Worm (Caenorhabditis elegans) whole organism, L4 larva: ENCODE results near the gene srx-7.

ENCODE experiments used
- F10B5.3 ChIP-seq: sonication (generic microtip); optimal IDR thresholded peaks from 2 replicates; lab custom pipeline; 2016; ENCODE audit warnings: mild to moderate bottlenecking, missing genetic modification characterization, missing compliant biosample characterization
- F37D6.2 ChIP-seq: sonication (generic microtip); optimal IDR thresholded peaks from 2 replicates; lab custom pipeline; 2016; ENCODE audit warnings: mild to moderate bottlenecking, missing genetic modification characterization, missing compliant biosample characterization
- F44E2.7 ChIP-seq: fragments of 200-800 bp; sonication (Bioruptor generic); IDR thresholded peaks from 2 replicates; pipeline ENCODE4 v2.1.2; 2022; ENCODE audit warnings: missing genetic modification characterization, missing compliant biosample characterization
- Y105C5A.15 ChIP-seq: fragments of 200-800 bp; sonication (Bioruptor generic); IDR thresholded peaks from 2 replicates; pipeline ENCODE4 v1.3.6; 2022; ENCODE audit warnings: missing genetic modification characterization, missing compliant biosample characterization
- Y48G9A.11 ChIP-seq: fragments of 200-800 bp; sonication (Bioruptor generic); IDR thresholded peaks from 2 replicates; pipeline ENCODE4 v1.3.6; 2022; ENCODE audit warnings: missing genetic modification reagents, missing genetic modification characterization, missing compliant biosample characterization
- Y5F2A.4 ChIP-seq: fragments of 200-800 bp; sonication (Bioruptor generic); optimal IDR thresholded peaks from 2 replicates; lab custom pipeline; 2018; ENCODE audit warnings: mild to moderate bottlenecking, missing genetic modification characterization, missing compliant biosample characterization
- ZK546.5 ChIP-seq, 2 experiments: sonication (generic microtip); optimal IDR thresholded peaks; 2 replicates each; lab custom pipeline; 2017; ENCODE audit warnings: missing biosample characterization in 2 of 2, missing genetic modification characterization in 2 of 2
- aha-1 ChIP-seq: fragments of 150-350 bp; peaks from one replicate; lab custom pipeline; 2014; ENCODE audit warnings: missing biosample characterization, missing genetic modification characterization
- ama-1 ChIP-seq: fragments of 150-350 bp; optimal IDR thresholded peaks from 2 replicates; lab custom pipeline; 2014; ENCODE audit warnings: inconsistent platforms, mixed read lengths
- arid-1 ChIP-seq: fragments of 200-800 bp; sonication (Bioruptor generic); conservative IDR thresholded peaks from 2 replicates; pipeline ENCODE4 v1.3.6; 2022; ENCODE audit warnings: missing genetic modification reagents, missing genetic modification characterization, missing compliant biosample characterization
- attf-4 ChIP-seq: sonication (generic microtip); optimal IDR thresholded peaks from 3 replicates; lab custom pipeline; 2017; ENCODE audit warnings: missing biosample characterization, missing genetic modification characterization
- ceh-28 ChIP-seq: fragments of 150-350 bp; optimal IDR thresholded peaks from 2 replicates; lab custom pipeline; 2014; ENCODE audit warnings: missing biosample characterization, missing genetic modification reagents, missing genetic modification characterization
- ceh-62 ChIP-seq: sonication (generic microtip); optimal IDR thresholded peaks from 2 replicates; lab custom pipeline; 2017; ENCODE audit warnings: missing biosample characterization, missing genetic modification characterization
- daf-16 ChIP-seq, 3 experiments: sonication (generic microtip); optimal IDR thresholded peaks; 2 replicates each; lab custom pipeline; 2016 to 2017; ENCODE audit warnings: missing genetic modification characterization in 3 of 3, missing genetic modification reagents in 3 of 3, mild to moderate bottlenecking in 2 of 3, missing compliant biosample characterization in 2 of 3, missing biosample characterization in 1 of 3, moderate library complexity in 1 of 3
- dve-1 ChIP-seq: sonication (generic microtip); optimal IDR thresholded peaks from 2 replicates; lab custom pipeline; 2017; ENCODE audit warnings: antibody characterized with exemption, mild to moderate bottlenecking, missing genetic modification characterization, missing compliant biosample characterization; ENCODE audit not compliant: insufficient read depth
- hif-1 ChIP-seq, 2 experiments: sonication (generic microtip); optimal IDR thresholded peaks; 2 replicates each; lab custom pipeline; 2016 to 2017; ENCODE audit warnings: missing compliant biosample characterization in 2 of 2, missing genetic modification characterization in 2 of 2, missing genetic modification reagents in 2 of 2, missing genotype in 2 of 2, mild to moderate bottlenecking in 1 of 2
- hlh-30 ChIP-seq: sonication (generic microtip); optimal IDR thresholded peaks from 2 replicates; lab custom pipeline; 2017; ENCODE audit warnings: antibody characterized with exemption, mild to moderate bottlenecking, missing genetic modification characterization, missing compliant biosample characterization; ENCODE audit not compliant: insufficient read depth
- lin-13 ChIP-seq: fragments of 150-350 bp; optimal IDR thresholded peaks from 2 replicates; lab custom pipeline; 2014; ENCODE audit warnings: missing biosample characterization, missing genetic modification reagents, missing genetic modification characterization
- lin-15B ChIP-seq: fragments of 150-350 bp; sonication (generic microtip); optimal IDR thresholded peaks from 3 replicates; lab custom pipeline; 2014; ENCODE audit warnings: missing biosample characterization, missing genetic modification characterization
- lin-29 ChIP-seq: fragments of 200-800 bp; sonication (Bioruptor generic); IDR thresholded peaks from 2 replicates; pipeline ENCODE4 v1.3.6; 2022; ENCODE audit warnings: missing genetic modification reagents, missing genetic modification characterization, missing compliant biosample characterization
- lin-38 ChIP-seq: fragments of 200-800 bp; sonication (Bioruptor generic); IDR thresholded peaks from 2 replicates; pipeline ENCODE4 v1.3.6; 2022; ENCODE audit warnings: missing genetic modification reagents, missing genetic modification characterization, missing compliant biosample characterization
- lir-3 ChIP-seq: sonication (generic microtip); optimal IDR thresholded peaks from 2 replicates; lab custom pipeline; 2016; ENCODE audit warnings: mild to moderate bottlenecking, missing genetic modification characterization, missing compliant biosample characterization
- lsy-2 ChIP-seq, 2 experiments: fragments of 150-350 bp in 1 of 2; sonication (generic microtip) in 1 of 2; optimal IDR thresholded peaks; 2 replicates each; lab custom pipeline; 2014 to 2017; ENCODE audit warnings: missing biosample characterization in 2 of 2, missing genetic modification characterization in 2 of 2
- mdl-1 ChIP-seq, 2 experiments: fragments of 150-350 bp in 1 of 2; sonication (generic microtip) in 1 of 2; optimal IDR thresholded peaks; 2 replicates each; lab custom pipeline; 2014 to 2017; ENCODE audit warnings: missing biosample characterization in 2 of 2, missing genetic modification characterization in 2 of 2
- mdt-29 ChIP-seq: fragments of 200-800 bp; sonication (Bioruptor generic); IDR thresholded peaks from 2 replicates; pipeline ENCODE4 v1.3.6; 2022; ENCODE audit warnings: missing genetic modification reagents, missing genetic modification characterization, missing compliant biosample characterization
- mep-1 ChIP-seq: fragments of 150-350 bp; sonication (generic microtip); optimal IDR thresholded peaks from 3 replicates; lab custom pipeline; 2014; ENCODE audit warnings: missing biosample characterization, missing genetic modification characterization
- mes-2 ChIP-seq: sonication (generic microtip); optimal IDR thresholded peaks from 2 replicates; lab custom pipeline; 2016; ENCODE audit warnings: missing genotype, mild to moderate bottlenecking, missing genetic modification characterization, missing compliant biosample characterization; ENCODE audit not compliant: poor library complexity, severe bottlenecking
- nhr-10 ChIP-seq: fragments of 150-350 bp; optimal IDR thresholded peaks from 2 replicates; lab custom pipeline; 2014; ENCODE audit warnings: missing biosample characterization, missing genetic modification characterization
- nhr-102 ChIP-seq: sonication (generic microtip); optimal IDR thresholded peaks from 2 replicates; lab custom pipeline; 2016; ENCODE audit warnings: mild to moderate bottlenecking, missing genetic modification characterization, moderate library complexity, missing compliant biosample characterization
- nhr-111 ChIP-seq: fragments of 200-800 bp; sonication (Bioruptor generic); optimal IDR thresholded peaks from 2 replicates; lab custom pipeline; 2018; ENCODE audit warnings: mild to moderate bottlenecking, missing genetic modification characterization, missing compliant biosample characterization
- nhr-25 ChIP-seq: sonication (generic microtip); optimal IDR thresholded peaks from 2 replicates; lab custom pipeline; 2017; ENCODE audit warnings: missing genetic modification characterization, mild to moderate bottlenecking, missing compliant biosample characterization, antibody characterized with exemption, moderate library complexity, borderline replicate concordance; ENCODE audit not compliant: insufficient read depth
- nhr-6 ChIP-seq: fragments of 150-350 bp; optimal IDR thresholded peaks from 2 replicates; lab custom pipeline; 2014; ENCODE audit warnings: missing biosample characterization, missing genetic modification characterization
- nhr-76 ChIP-seq: fragments of 150-350 bp; optimal IDR thresholded peaks from 2 replicates; lab custom pipeline; 2014; ENCODE audit warnings: missing biosample characterization, missing genetic modification characterization
- unc-130 ChIP-seq: sonication (generic microtip); optimal IDR thresholded peaks from 2 replicates; lab custom pipeline; 2016; ENCODE audit warnings: missing genetic modification reagents, missing genetic modification characterization, missing compliant biosample characterization
- unc-39 ChIP-seq: sonication (generic microtip); optimal IDR thresholded peaks from 2 replicates; lab custom pipeline; 2017; ENCODE audit warnings: missing biosample characterization, missing genetic modification characterization
- unc-62 ChIP-seq, 3 experiments: fragments of 150-350 bp in 1 of 3; sonication (generic microtip); optimal IDR thresholded peaks in 2 of 3; peaks in 1 of 3; 1 replicate in 1 of 3; 2 replicates in 2 of 3; lab custom pipeline; 2014 to 2017; ENCODE audit warnings: missing biosample characterization in 3 of 3, missing genetic modification characterization in 3 of 3, missing genetic modification reagents in 3 of 3, missing genotype in 1 of 3
- zip-11 ChIP-seq: fragments of 200-800 bp; sonication (Bioruptor generic); IDR thresholded peaks from 2 replicates; pipeline ENCODE4 v1.3.6; 2022; ENCODE audit warnings: missing genetic modification characterization, missing compliant biosample characterization
- zip-2 ChIP-seq: fragments of 150-350 bp; optimal IDR thresholded peaks from 2 replicates; lab custom pipeline; 2014; ENCODE audit warnings: missing biosample characterization, missing genetic modification characterization
- ztf-11 ChIP-seq: fragments of 150-350 bp; optimal IDR thresholded peaks from 2 replicates; lab custom pipeline; 2014; ENCODE audit warnings: missing biosample characterization, missing genetic modification characterization

The srx-7 gene

ce11 chrV:568105-568504 lies 8.1 kb downstream of the srx-7 start, which contains the start of gene sri-72:
sri-72 (minus strand) TSS chrV:568205.
- TF ChIP-seq nhr-102, result no peak
- no peak for TF ChIP-seq Y105C5A.15
- no peak for TF ChIP-seq nhr-111 (GFP tag; lab: Kevin White, UChicago)
- TF ChIP-seq nhr-25 (tag; lab: Kevin White, UChicago), result no peak
- no peak for TF ChIP-seq nhr-76 (tag; lab: Kevin White, UChicago)
- TF ChIP-seq unc-130, result no peak
- no peak for TF ChIP-seq mdl-1 (tag; optimal IDR thresholded peaks at IDR 0.05; lab: Kevin White, UChicago)
- TF ChIP-seq aha-1 (tag; lab: Kevin White, UChicago), result no peak
- TF ChIP-seq mdt-29, result no peak
- no peak for TF ChIP-seq unc-39
- no peak for TF ChIP-seq mep-1 (tag; lab: Kevin White, UChicago)
- no peak for TF ChIP-seq nhr-6 (tag; lab: Kevin White, UChicago)
- no peak for TF ChIP-seq lin-15B (tag; lab: Kevin White, UChicago)
- TF ChIP-seq ceh-28 (tag; lab: Kevin White, UChicago), result no peak
- TF ChIP-seq arid-1, result no peak
- no peak for TF ChIP-seq zip-11 (GFP tag; lab: Robert Waterston, UW)
- TF ChIP-seq, all 104 proteins: peak for 0

DNA sequence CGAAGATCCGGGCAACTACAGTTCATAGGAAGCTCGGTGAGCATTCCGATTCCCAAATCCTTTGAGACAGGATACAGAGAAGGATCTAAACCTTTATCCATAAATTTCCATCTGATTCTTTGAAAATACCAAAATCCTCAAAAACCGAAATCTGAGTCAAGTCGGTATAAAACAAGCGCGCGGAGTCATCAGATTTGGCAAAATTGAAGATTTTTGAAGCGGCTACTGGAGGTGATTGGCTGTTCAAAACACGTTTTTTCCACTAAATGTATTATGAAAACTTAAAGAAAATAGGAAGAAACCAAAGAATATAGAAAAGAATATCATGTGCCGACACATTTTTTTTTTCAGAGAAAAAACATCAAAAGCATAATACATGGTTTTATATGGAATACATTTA lies 14.6 kb downstream of the srx-7 start, which contains the start of gene C14C6.13:
TSS of gene C14C6.13 (minus strand) at position 101 of the 400 bp plus-strand sequence.
- TF ChIP-seq F10B5.3 (tag; lab: Kevin White, UChicago) (no peak), nhr-102 (no peak), lin-13 (GFP tag; lab: Kevin White, UChicago) (no peak), mes-2 (tag; lab: Kevin White, UChicago) (no peak), mep-1 (tag; lab: Kevin White, UChicago) (no peak), ztf-11 (tag; lab: Kevin White, UChicago) (no peak), Y5F2A.4 (GFP tag; lab: Kevin White, UChicago) (no peak), nhr-10 (no peak), daf-16 (GFP tag; optimal IDR thresholded peaks at IDR 0.05; lab: Kevin White, UChicago) (no peak), daf-16 (tag; optimal IDR thresholded peaks at IDR 0.05; lab: Kevin White, UChicago) (no peak), mdt-29 (no peak), dve-1 (tag; lab: Kevin White, UChicago) (no peak), ZK546.5 (tag; optimal IDR thresholded peaks at IDR 0.05; lab: Kevin White, UChicago) (no peak), attf-4 (tag; lab: Kevin White, UChicago) (no peak), ama-1 (lab: Kevin White, UChicago) (no peak), hif-1 (tag; optimal IDR thresholded peaks at IDR 0.05; lab: Kevin White, UChicago) (no peak)
- TF ChIP-seq, all 104 proteins: peak for 0

DNA sequence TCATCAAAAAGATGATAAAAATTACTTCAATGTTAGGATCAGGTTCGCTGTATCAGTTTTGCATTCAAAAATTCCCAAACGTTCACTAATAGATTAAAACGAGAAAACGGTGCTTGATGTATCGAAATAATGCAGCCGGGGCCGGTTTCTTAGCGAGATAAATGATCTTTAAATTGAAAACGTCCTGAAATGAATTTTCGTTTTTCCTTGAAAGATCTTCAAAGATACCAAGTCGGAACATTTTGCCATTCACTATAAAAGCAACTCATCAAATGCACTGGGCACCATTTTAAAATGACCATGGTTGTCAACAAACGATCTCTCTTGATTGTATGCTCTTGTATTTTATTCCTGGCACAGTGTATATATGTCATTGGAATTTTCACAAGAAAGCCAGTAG lies 16.1 kb downstream of the srx-7 start, which contains the start of gene K06H6.5:
TSS of gene K06H6.5 (plus strand) at position 301 of the 400 bp plus-strand sequence.
- no peak for TF ChIP-seq hlh-30 (tag; lab: Kevin White, UChicago)
- TF ChIP-seq lin-29 (GFP tag; lab: Robert Waterston, UW), result no peak
- no peak for TF ChIP-seq F37D6.2 (tag; lab: Kevin White, UChicago)
- TF ChIP-seq zip-2 (tag; lab: Kevin White, UChicago), result no peak
- TF ChIP-seq unc-39, result no peak
- no peak for TF ChIP-seq lir-3 (tag; lab: Kevin White, UChicago)
- TF ChIP-seq ama-1 (lab: Kevin White, UChicago), result no peak

DNA sequence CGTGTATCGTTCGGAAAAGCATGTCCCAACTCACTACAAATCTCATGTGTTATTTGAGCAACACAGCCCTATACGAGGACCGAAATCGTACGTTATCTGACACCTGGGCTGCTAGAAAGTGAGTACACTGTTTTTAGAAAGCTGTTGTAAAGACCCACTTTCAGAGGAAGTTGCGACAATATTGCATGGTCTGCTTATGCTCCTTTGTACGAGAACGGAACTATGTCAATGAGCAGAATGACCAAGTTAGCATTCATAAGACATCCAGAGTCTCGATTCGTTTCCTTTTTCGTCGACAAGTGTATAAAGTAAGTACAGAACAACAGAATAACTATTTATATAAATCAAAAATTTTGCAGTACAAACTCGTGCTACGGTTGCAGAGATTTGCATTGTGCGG lies 16.9 kb downstream of the srx-7 start:
- TF ChIP-seq unc-62 (GFP tag; optimal IDR thresholded peaks at IDR 0.05 in 1 of 2; lab: Kevin White, UChicago) (peak in 1 of 2 experiments; percentile 97), unc-62 (tag; optimal IDR thresholded peaks at IDR 0.05; lab: Kevin White, UChicago) (no peak), dve-1 (tag; lab: Kevin White, UChicago) (no peak), lsy-2 (tag; optimal IDR thresholded peaks at IDR 0.05; lab: Kevin White, UChicago) (no peak), ceh-62 (tag; lab: Kevin White, UChicago) (no peak), F44E2.7 (no peak), lin-38 (GFP tag; lab: Robert Waterston, UW) (no peak), Y48G9A.11 (GFP tag; lab: Robert Waterston, UW) (no peak)
- TF ChIP-seq, all 104 proteins: peak for 1
